Worm (Caenorhabditis elegans): ENCODE data around the gene T14G12.6.

T14G12.6 gene

ce11 chrX:3738617-3739016 is 20.6 kb downstream of the T14G12.6 start:
- no peak for TF ChIP-seq klf-2 (GFP tag; conservative IDR thresholded peaks at IDR 0.05)
- no peak for TF ChIP-seq ref-1 (GFP tag; conservative IDR thresholded peaks at IDR 0.05)
- TF ChIP-seq T22C8.4 (GFP tag; IDR thresholded peaks at IDR 0.05) = no peak
- no peak for TF ChIP-seq tab-1 (GFP tag; IDR thresholded peaks at IDR 0.05)
- no peak for TF ChIP-seq cog-1 (tag; optimal IDR thresholded peaks at IDR 0.05)
- no peak for TF ChIP-seq ztf-29 (GFP tag; IDR thresholded peaks at IDR 0.05)
- TF ChIP-seq med-1 (GFP tag; optimal IDR thresholded peaks at IDR 0.05; ENCODE audit: insufficient read depth) = no peak
- no peak for TF ChIP-seq flt-1 (GFP tag; IDR thresholded peaks at IDR 0.05)
- no peak for TF ChIP-seq ztf-23 (GFP tag; IDR thresholded peaks at IDR 0.05)

ce11 chrX:3733732-3734131 is 25.5 kb downstream of the T14G12.6 start, which contains the start of gene tag-18:
Gene tag-18, minus strand, starts transcription at chrX:3734036.
- no peak for TF ChIP-seq ref-1 (GFP tag; conservative IDR thresholded peaks at IDR 0.05)
- no peak for TF ChIP-seq ztf-29 (GFP tag; IDR thresholded peaks at IDR 0.05)
- TF ChIP-seq ztf-23 (GFP tag; IDR thresholded peaks at IDR 0.05) = no peak
- TF ChIP-seq tab-1 (GFP tag; IDR thresholded peaks at IDR 0.05) = no peak
- no peak for TF ChIP-seq med-1 (GFP tag; optimal IDR thresholded peaks at IDR 0.05; ENCODE audit: insufficient read depth)
- no peak for TF ChIP-seq cog-1 (tag; optimal IDR thresholded peaks at IDR 0.05)
- no peak for TF ChIP-seq flt-1 (GFP tag; IDR thresholded peaks at IDR 0.05)
- no peak for TF ChIP-seq klf-2 (GFP tag; conservative IDR thresholded peaks at IDR 0.05)
- no peak for TF ChIP-seq T22C8.4 (GFP tag; IDR thresholded peaks at IDR 0.05)

- TF ChIP-seq cog-1 (tag; optimal IDR thresholded peaks at IDR 0.05) (no peak), klf-2 (GFP tag; conservative IDR thresholded peaks at IDR 0.05) (no peak), ref-1 (GFP tag; conservative IDR thresholded peaks at IDR 0.05) (no peak), ztf-29 (GFP tag; IDR thresholded peaks at IDR 0.05) (no peak), ztf-23 (GFP tag; IDR thresholded peaks at IDR 0.05) (no peak), med-1 (GFP tag; optimal IDR thresholded peaks at IDR 0.05; ENCODE audit: insufficient read depth) (no peak), T22C8.4 (GFP tag; IDR thresholded peaks at IDR 0.05) (no peak), tab-1 (GFP tag; IDR thresholded peaks at IDR 0.05) (no peak), flt-1 (GFP tag; IDR thresholded peaks at IDR 0.05) (no peak)
Observed at ce11 chrX:3733321-3733720, 25.9 kb downstream of the T14G12.6 start.

ce11 chrX:3728970-3729369 is 30.3 kb downstream of the T14G12.6 start, which contains the start of gene aex-4:
Gene aex-4, plus strand, starts transcription at chrX:3729281.
- TF ChIP-seq ref-1 (GFP tag; conservative IDR thresholded peaks at IDR 0.05) (no peak), T22C8.4 (GFP tag; IDR thresholded peaks at IDR 0.05) (no peak), flt-1 (GFP tag; IDR thresholded peaks at IDR 0.05) (no peak), klf-2 (GFP tag; conservative IDR thresholded peaks at IDR 0.05) (no peak), ztf-23 (GFP tag; IDR thresholded peaks at IDR 0.05) (no peak), ztf-29 (GFP tag; IDR thresholded peaks at IDR 0.05) (no peak), tab-1 (GFP tag; IDR thresholded peaks at IDR 0.05) (no peak), med-1 (GFP tag; optimal IDR thresholded peaks at IDR 0.05; ENCODE audit: insufficient read depth) (no peak), cog-1 (tag; optimal IDR thresholded peaks at IDR 0.05) (no peak)

- TF ChIP-seq T22C8.4 (GFP tag; IDR thresholded peaks at IDR 0.05) (no peak), tab-1 (GFP tag; IDR thresholded peaks at IDR 0.05) (no peak), med-1 (GFP tag; optimal IDR thresholded peaks at IDR 0.05; ENCODE audit: insufficient read depth) (no peak), cog-1 (tag; optimal IDR thresholded peaks at IDR 0.05) (no peak)
Observed at ce11 chrX:3727274-3727673, 32.0 kb downstream of the T14G12.6 start, which contains the start of gene nlp-1. Gene nlp-1, plus strand, starts transcription at chrX:3727574.

ce11 chrX:3725437-3725836 is 33.8 kb downstream of the T14G12.6 start:
- no peak for TF ChIP-seq ref-1 (GFP tag; conservative IDR thresholded peaks at IDR 0.05)
- TF ChIP-seq med-1 (GFP tag; optimal IDR thresholded peaks at IDR 0.05; ENCODE audit: insufficient read depth) = no peak
- no peak for TF ChIP-seq cog-1 (tag; optimal IDR thresholded peaks at IDR 0.05)
- TF ChIP-seq T22C8.4 (GFP tag; IDR thresholded peaks at IDR 0.05) = no peak
- TF ChIP-seq ztf-29 (GFP tag; IDR thresholded peaks at IDR 0.05) = no peak

- TF ChIP-seq med-1 (GFP tag; optimal IDR thresholded peaks at IDR 0.05; ENCODE audit: insufficient read depth) = no peak
- no peak for TF ChIP-seq ztf-23 (GFP tag; IDR thresholded peaks at IDR 0.05)
- TF ChIP-seq T22C8.4 (GFP tag; IDR thresholded peaks at IDR 0.05) = no peak
- TF ChIP-seq cog-1 (tag; optimal IDR thresholded peaks at IDR 0.05) = no peak
- no peak for TF ChIP-seq klf-2 (GFP tag; conservative IDR thresholded peaks at IDR 0.05)
- no peak for TF ChIP-seq ztf-29 (GFP tag; IDR thresholded peaks at IDR 0.05)
- TF ChIP-seq flt-1 (GFP tag; IDR thresholded peaks at IDR 0.05) = no peak
- TF ChIP-seq tab-1 (GFP tag; IDR thresholded peaks at IDR 0.05) = no peak
- no peak for TF ChIP-seq ref-1 (GFP tag; conservative IDR thresholded peaks at IDR 0.05)
Observed at ce11 chrX:3715835-3716234, 43.4 kb downstream of the T14G12.6 start.

- TF ChIP-seq med-1 (GFP tag; optimal IDR thresholded peaks at IDR 0.05; ENCODE audit: insufficient read depth) (no peak), klf-2 (GFP tag; conservative IDR thresholded peaks at IDR 0.05) (no peak), ztf-23 (GFP tag; IDR thresholded peaks at IDR 0.05) (no peak), ref-1 (GFP tag; conservative IDR thresholded peaks at IDR 0.05) (no peak), tab-1 (GFP tag; IDR thresholded peaks at IDR 0.05) (no peak), cog-1 (tag; optimal IDR thresholded peaks at IDR 0.05) (no peak), ztf-29 (GFP tag; IDR thresholded peaks at IDR 0.05) (no peak), flt-1 (GFP tag; IDR thresholded peaks at IDR 0.05) (no peak), T22C8.4 (GFP tag; IDR thresholded peaks at IDR 0.05) (no peak)
Observed at ce11 chrX:3714797-3715196, 44.4 kb downstream of the T14G12.6 start, which contains the start of gene C01C4.2. Gene C01C4.2, plus strand, starts transcription at chrX:3715097.

ce11 chrX:3711581-3712101 is 47.6 kb downstream of the T14G12.6 start:
- TF ChIP-seq ztf-23 (GFP tag; IDR thresholded peaks at IDR 0.05) (no peak), tab-1 (GFP tag; IDR thresholded peaks at IDR 0.05) (no peak), T22C8.4 (GFP tag; IDR thresholded peaks at IDR 0.05) (no peak), ref-1 (GFP tag; conservative IDR thresholded peaks at IDR 0.05) (no peak), flt-1 (GFP tag; IDR thresholded peaks at IDR 0.05) (no peak), cog-1 (tag; optimal IDR thresholded peaks at IDR 0.05) (no peak), med-1 (GFP tag; optimal IDR thresholded peaks at IDR 0.05; ENCODE audit: insufficient read depth) (no peak), klf-2 (GFP tag; conservative IDR thresholded peaks at IDR 0.05) (no peak), ztf-29 (GFP tag; IDR thresholded peaks at IDR 0.05) (no peak)

- TF ChIP-seq klf-2 (GFP tag; conservative IDR thresholded peaks at IDR 0.05) (no peak), ref-1 (GFP tag; conservative IDR thresholded peaks at IDR 0.05) (no peak), ztf-23 (GFP tag; IDR thresholded peaks at IDR 0.05) (no peak), T22C8.4 (GFP tag; IDR thresholded peaks at IDR 0.05) (no peak), med-1 (GFP tag; optimal IDR thresholded peaks at IDR 0.05; ENCODE audit: insufficient read depth) (no peak), cog-1 (tag; optimal IDR thresholded peaks at IDR 0.05) (no peak), tab-1 (GFP tag; IDR thresholded peaks at IDR 0.05) (no peak), flt-1 (GFP tag; IDR thresholded peaks at IDR 0.05) (no peak), ztf-29 (GFP tag; IDR thresholded peaks at IDR 0.05) (no peak)
Observed at ce11 chrX:3709747-3710146, 49.5 kb downstream of the T14G12.6 start.

All from whole organism, midembryonic.